Worm (Caenorhabditis elegans): ENCODE measurements around the gene D2096.13.

D2096.13 gene

ce11 chrIV:8366295-8366694, 7.9 kb upstream of the D2096.13 start, which contains the start of gene aagr-1 (continued):
- no peak for TF ChIP-seq madf-9 (GFP tag; conservative IDR thresholded peaks at IDR 0.05)
- no peak for TF ChIP-seq hif-1 (tag; optimal IDR thresholded peaks at IDR 0.05)
- TF ChIP-seq hlh-11 (tag; optimal IDR thresholded peaks at IDR 0.05) = peak; percentile 39
- no peak for TF ChIP-seq zfp-3 (GFP tag; conservative IDR thresholded peaks at IDR 0.05)
- no peak for TF ChIP-seq unc-130 (GFP tag; optimal IDR thresholded peaks at IDR 0.05)
- TF ChIP-seq nhr-77 (tag; optimal IDR thresholded peaks at IDR 0.05) = no peak
- no peak for TF ChIP-seq mdt-29 (GFP tag; IDR thresholded peaks at IDR 0.05)
- no peak for TF ChIP-seq nhr-48 (tag; optimal IDR thresholded peaks at IDR 0.05)
- TF ChIP-seq mdl-1 (tag; optimal IDR thresholded peaks at IDR 0.05) = peak in 1 of 2 experiments; percentile 53

ce11 chrIV:8363163-8363562, 4.8 kb upstream of the D2096.13 start, which contains the start of gene D2096.12:
TSS of gene D2096.12 (plus strand) at chrIV:8363463.
- TF ChIP-seq lin-15B (tag; optimal IDR thresholded peaks at IDR 0.05) = no peak
- no peak for TF ChIP-seq daf-8 (GFP tag; IDR thresholded peaks at IDR 0.05)
- TF ChIP-seq Y48G9A.11 (GFP tag; IDR thresholded peaks at IDR 0.05) = no peak
- no peak for TF ChIP-seq gei-8 (GFP tag; optimal IDR thresholded peaks at IDR 0.05)
- TF ChIP-seq dve-1 (tag; optimal IDR thresholded peaks at IDR 0.05; ENCODE audit: insufficient read depth) = no peak
- no peak for TF ChIP-seq egl-27 (tag; optimal IDR thresholded peaks at IDR 0.05)
- TF ChIP-seq dmd-9 (GFP tag; IDR thresholded peaks at IDR 0.05) = no peak
- no peak for TF ChIP-seq dpl-1 (GFP tag; optimal IDR thresholded peaks at IDR 0.05)
- no peak for TF ChIP-seq lin-39 (tag; optimal IDR thresholded peaks at IDR 0.05)

- TF ChIP-seq skn-1 (tag; optimal IDR thresholded peaks at IDR 0.05) (no peak), lin-29 (GFP tag; IDR thresholded peaks at IDR 0.05) (no peak), hlh-11 (tag; optimal IDR thresholded peaks at IDR 0.05) (no peak), daf-16 (GFP tag; optimal IDR thresholded peaks at IDR 0.05) (no peak), daf-16 (tag; optimal IDR thresholded peaks at IDR 0.05) (peak; percentile 33), zfp-3 (GFP tag; conservative IDR thresholded peaks at IDR 0.05) (no peak)
Observed at ce11 chrIV:8360817-8361216, 2.4 kb upstream of the D2096.13 start, which contains the start of gene sqv-1. TSS of gene sqv-1 (plus strand) at chrIV:8361117.

- TF ChIP-seq nhr-28 (tag; optimal IDR thresholded peaks at IDR 0.05) = peak; percentile 29
- no peak for TF ChIP-seq mes-2 (tag; optimal IDR thresholded peaks at IDR 0.05; ENCODE audit: poor library complexity, severe bottlenecking)
- no peak for TF ChIP-seq jun-1 (tag; optimal IDR thresholded peaks at IDR 0.05)
- TF ChIP-seq nhr-10 (tag; optimal IDR thresholded peaks at IDR 0.05) = no peak
- TF ChIP-seq lin-1 (GFP tag; IDR thresholded peaks at IDR 0.05) = no peak
- TF ChIP-seq T20F7.1 (GFP tag; optimal IDR thresholded peaks at IDR 0.05) = no peak
- TF ChIP-seq vab-7 (GFP tag; IDR thresholded peaks at IDR 0.05) = no peak
- TF ChIP-seq tra-1 (GFP tag; IDR thresholded peaks at IDR 0.05) = no peak
- TF ChIP-seq D1046.2 (GFP tag; IDR thresholded peaks at IDR 0.05) = no peak
- TF ChIP-seq nhr-41 (GFP tag; IDR thresholded peaks at IDR 0.05) = no peak
- no peak for TF ChIP-seq lin-39 (tag; optimal IDR thresholded peaks at IDR 0.05)
- no peak for TF ChIP-seq F10B5.3 (tag; optimal IDR thresholded peaks at IDR 0.05)
- no peak for TF ChIP-seq sdz-12 (GFP tag; optimal IDR thresholded peaks at IDR 0.05)
- TF ChIP-seq daf-16 (GFP tag; optimal IDR thresholded peaks at IDR 0.05) = no peak
- TF ChIP-seq daf-16 (tag; optimal IDR thresholded peaks at IDR 0.05) = peak; percentile 44
- TF ChIP-seq daf-8 (GFP tag; IDR thresholded peaks at IDR 0.05) = no peak
- TF ChIP-seq dmd-8 (GFP tag; IDR thresholded peaks at IDR 0.05) = no peak
- no peak for TF ChIP-seq lin-13 (GFP tag; optimal IDR thresholded peaks at IDR 0.05)
- no peak for TF ChIP-seq ceh-20 (GFP tag; IDR thresholded peaks at IDR 0.05)
- TF ChIP-seq nhr-111 (GFP tag; optimal IDR thresholded peaks at IDR 0.05) = no peak
- TF ChIP-seq pha-4 (GFP tag; IDR thresholded peaks at IDR 0.05) = no peak
- TF ChIP-seq pha-4 (tag; optimal IDR thresholded peaks at IDR 0.05) = peak; percentile 29
- no peak for TF ChIP-seq ZK337.2 (GFP tag; IDR thresholded peaks at IDR 0.05)
- TF ChIP-seq tag-97 (GFP tag; IDR thresholded peaks at IDR 0.05) = no peak
Observed at ce11 chrIV:8359716-8360407, 1.5 kb upstream of the D2096.13 start, which contains the start of gene D2096.5. TSS of gene D2096.5 (minus strand) at chrIV:8359766.
